Worm (Caenorhabditis elegans) whole organism, late embryonic: ENCODE measurements around the gene scl-8.

Source experiments
- K02D7.2 ChIP-seq: sonication (generic microtip); optimal IDR thresholded peaks from 2 replicates; lab custom pipeline; 2017; ENCODE audit warnings: mild to moderate bottlenecking, missing genetic modification characterization, missing compliant biosample characterization
- Y22D7AL.16 ChIP-seq: sonication (generic microtip); optimal IDR thresholded peaks from 2 replicates; lab custom pipeline; 2016; ENCODE audit warnings: missing genetic modification characterization, missing compliant biosample characterization
- ceh-19 ChIP-seq: fragments of 200-800 bp; sonication (Bioruptor generic); optimal IDR thresholded peaks from 2 replicates; lab custom pipeline; 2018; ENCODE audit warnings: mild to moderate bottlenecking, missing genetic modification characterization, missing compliant biosample characterization
- ceh-24 ChIP-seq: sonication (generic microtip); optimal IDR thresholded peaks from 2 replicates; lab custom pipeline; 2016; ENCODE audit warnings: mild to moderate bottlenecking, missing genetic modification characterization, missing compliant biosample characterization
- elt-2 ChIP-seq: sonication (generic microtip); optimal IDR thresholded peaks from 2 replicates; lab custom pipeline; 2016; ENCODE audit warnings: missing genetic modification reagents, missing genetic modification characterization, missing compliant biosample characterization
- fkh-10 ChIP-seq: fragments of 150-350 bp; optimal IDR thresholded peaks from 2 replicates; lab custom pipeline; 2014; ENCODE audit warnings: missing biosample characterization, missing genetic modification reagents, missing genetic modification characterization
- hlh-8 ChIP-seq: sonication (generic microtip); optimal IDR thresholded peaks from 2 replicates; lab custom pipeline; 2016; ENCODE audit warnings: missing genotype, missing genetic modification characterization, missing compliant biosample characterization
- lin-11 ChIP-seq: fragments of 200-800 bp; sonication (Bioruptor generic); optimal IDR thresholded peaks from 2 replicates; lab custom pipeline; 2018; ENCODE audit warnings: mild to moderate bottlenecking, missing genetic modification characterization, missing compliant biosample characterization
- nfya-1 ChIP-seq: sonication (generic microtip); optimal IDR thresholded peaks from 2 replicates; lab custom pipeline; 2017; ENCODE audit warnings: missing genetic modification characterization, mild to moderate bottlenecking, missing compliant biosample characterization, antibody characterized with exemption, moderate library complexity
- nhr-11 ChIP-seq: fragments of 150-350 bp; optimal IDR thresholded peaks from 2 replicates; lab custom pipeline; 2014; ENCODE audit warnings: missing biosample characterization, missing genetic modification characterization
- pag-3 ChIP-seq: sonication (generic microtip); optimal IDR thresholded peaks from 2 replicates; lab custom pipeline; 2016; ENCODE audit warnings: missing compliant biosample characterization, missing genetic modification characterization, borderline replicate concordance
- pax-1 ChIP-seq: fragments of 150-350 bp; optimal IDR thresholded peaks from 2 replicates; lab custom pipeline; 2014; ENCODE audit warnings: missing biosample characterization, missing genetic modification characterization
- unc-55 ChIP-seq: sonication (generic microtip); optimal IDR thresholded peaks from 2 replicates; lab custom pipeline; 2017; ENCODE audit warnings: missing biosample characterization, missing genetic modification reagents, missing genetic modification characterization

DNA sequence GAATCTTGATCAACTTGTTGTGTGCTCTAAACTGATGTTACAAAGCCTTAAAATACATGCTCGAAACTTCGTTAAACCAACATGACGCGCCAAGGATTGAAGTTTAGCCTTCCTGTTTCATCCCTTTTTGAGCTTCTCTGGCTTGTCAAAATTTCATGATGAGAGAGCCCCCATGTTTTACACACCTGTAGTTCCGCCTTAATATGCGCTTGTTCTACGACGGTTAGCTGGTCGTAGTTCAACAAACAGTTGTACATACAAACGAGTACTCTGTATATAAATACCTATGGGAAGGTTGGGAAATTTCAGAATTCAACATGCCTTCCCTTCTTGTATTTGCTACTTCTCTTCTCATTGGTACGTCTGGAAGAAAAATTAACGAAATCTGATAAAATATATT is 3.1 kb upstream of the scl-8 start, which contains the start of gene scl-6:
- TF ChIP-seq unc-55 (GFP tag; lab: Kevin White, UChicago) (no peak), pag-3 (tag; lab: Kevin White, UChicago) (no peak), ceh-19 (GFP tag; lab: Kevin White, UChicago) (no peak), K02D7.2 (no peak), nfya-1 (tag; lab: Kevin White, UChicago) (no peak), lin-11 (tag; lab: Kevin White, UChicago) (no peak), ceh-24 (no peak), pax-1 (tag; lab: Kevin White, UChicago) (no peak), elt-2 (no peak), fkh-10 (GFP tag; lab: Kevin White, UChicago) (no peak), hlh-8 (tag; lab: Kevin White, UChicago) (no peak), Y22D7AL.16 (tag; lab: Kevin White, UChicago) (no peak), nhr-11 (tag; lab: Kevin White, UChicago) (no peak)
